Worm (Caenorhabditis elegans): Measurements from ENCODE around the gene F01G4.6.

- TF ChIP-seq nhr-12 (tag; optimal IDR thresholded peaks at IDR 0.05) (no peak), lin-39 (tag; optimal IDR thresholded peaks at IDR 0.05) (no peak), nhr-11 (tag; optimal IDR thresholded peaks at IDR 0.05) (no peak)
Measured at ce11 chrIV:11176967-11177366, 27.7 kb upstream of the F01G4.6 start, which contains the start of gene rap-3.

Data from whole organism, L2 larva.